Worm (Caenorhabditis elegans) whole organism, mixed stage, embryonic: ENCODE measurements around the gene srh-270.

Experiments used
- M03D4.4 ChIP-seq: sonication (generic microtip); optimal IDR thresholded peaks from 2 replicates; lab custom pipeline; 2017; ENCODE audit warnings: mild to moderate bottlenecking, missing genetic modification characterization, missing compliant biosample characterization
- bed-3 ChIP-seq: fragments of 200-800 bp; sonication (Bioruptor generic); optimal IDR thresholded peaks from 3 replicates; lab custom pipeline; 2018; ENCODE audit warnings: mild to moderate bottlenecking, missing genetic modification characterization, moderate library complexity, missing compliant biosample characterization
- blmp-1 ChIP-seq: fragments of 150-350 bp; optimal IDR thresholded peaks from 2 replicates; lab custom pipeline; 2014; ENCODE audit warnings: missing biosample characterization, missing genetic modification characterization
- ceh-39 ChIP-seq: fragments of 150-350 bp; optimal IDR thresholded peaks from 2 replicates; lab custom pipeline; 2014; ENCODE audit warnings: missing biosample characterization, missing genetic modification characterization
- ceh-43 ChIP-seq: fragments of 200-800 bp; sonication (Bioruptor generic); optimal IDR thresholded peaks from 2 replicates; lab custom pipeline; 2018; ENCODE audit warnings: mild to moderate bottlenecking, missing genetic modification characterization, moderate library complexity, missing compliant biosample characterization
- ceh-83 ChIP-seq: fragments of 200-800 bp; sonication (Bioruptor generic); optimal IDR thresholded peaks from 2 replicates; lab custom pipeline; 2018; ENCODE audit warnings: mild to moderate bottlenecking, missing genetic modification characterization, missing compliant biosample characterization
- cnd-1 ChIP-seq: fragments of 200-800 bp; sonication (Bioruptor generic); optimal IDR thresholded peaks from 2 replicates; lab custom pipeline; 2018; ENCODE audit warnings: mild to moderate bottlenecking, missing genetic modification characterization, missing compliant biosample characterization
- drap-1 ChIP-seq: fragments of 200-800 bp; sonication (Bioruptor generic); optimal IDR thresholded peaks from 3 replicates; lab custom pipeline; 2018; ENCODE audit warnings: mild to moderate bottlenecking, missing genetic modification characterization, missing compliant biosample characterization
- elt-1 ChIP-seq: sonication (generic microtip); optimal IDR thresholded peaks from 2 replicates; lab custom pipeline; 2017; ENCODE audit warnings: missing genetic modification characterization, mild to moderate bottlenecking, missing compliant biosample characterization, antibody characterized with exemption, moderate library complexity, borderline replicate concordance; ENCODE audit not compliant: insufficient read depth
- elt-3 ChIP-seq: fragments of 150-350 bp; optimal IDR thresholded peaks from 2 replicates; lab custom pipeline; 2014; ENCODE audit warnings: missing biosample characterization, missing genetic modification characterization
- flh-1 ChIP-seq: fragments of 200-800 bp; sonication (Bioruptor generic); optimal IDR thresholded peaks from 2 replicates; lab custom pipeline; 2018; ENCODE audit warnings: mild to moderate bottlenecking, missing genetic modification characterization, moderate library complexity, missing compliant biosample characterization
- hlh-1 ChIP-seq: fragments of 150-350 bp; optimal IDR thresholded peaks from 2 replicates; lab custom pipeline; 2014; ENCODE audit warnings: missing biosample characterization, missing genetic modification reagents, missing genetic modification characterization
- lin-13 ChIP-seq: fragments of 150-350 bp; optimal IDR thresholded peaks from 2 replicates; lab custom pipeline; 2014; ENCODE audit warnings: missing biosample characterization, missing genetic modification characterization
- lin-32 ChIP-seq: fragments of 200-800 bp; sonication (Bioruptor generic); optimal IDR thresholded peaks from 2 replicates; lab custom pipeline; 2018; ENCODE audit warnings: mild to moderate bottlenecking, missing genetic modification characterization, missing compliant biosample characterization
- lsy-2 ChIP-seq: fragments of 150-350 bp; optimal IDR thresholded peaks from 2 replicates; lab custom pipeline; 2014; ENCODE audit warnings: missing biosample characterization, missing genetic modification characterization
- mab-5 ChIP-seq: fragments of 150-350 bp; optimal IDR thresholded peaks from 2 replicates; lab custom pipeline; 2014; ENCODE audit warnings: missing biosample characterization, missing genetic modification characterization
- mep-1 ChIP-seq: fragments of 150-350 bp; optimal IDR thresholded peaks from 2 replicates; lab custom pipeline; 2017; ENCODE audit warnings: missing biosample characterization, missing genetic modification reagents, missing genetic modification characterization, inconsistent platforms
- mls-2 ChIP-seq: sonication (generic microtip); optimal IDR thresholded peaks from 2 replicates; lab custom pipeline; 2016; ENCODE audit warnings: mild to moderate bottlenecking, missing genetic modification characterization, moderate library complexity, missing compliant biosample characterization
- nhr-12 ChIP-seq: fragments of 150-350 bp; optimal IDR thresholded peaks from 2 replicates; lab custom pipeline; 2014; ENCODE audit warnings: missing biosample characterization, missing genetic modification characterization
- nhr-2 ChIP-seq: fragments of 150-350 bp; optimal IDR thresholded peaks from 2 replicates; lab custom pipeline; 2014; ENCODE audit warnings: missing biosample characterization, missing genetic modification characterization
- nhr-237 ChIP-seq: fragments of 150-350 bp; optimal IDR thresholded peaks from 2 replicates; lab custom pipeline; 2014; ENCODE audit warnings: missing biosample characterization, missing genetic modification characterization
- nhr-28 ChIP-seq: fragments of 150-350 bp; optimal IDR thresholded peaks from 2 replicates; lab custom pipeline; 2014; ENCODE audit warnings: missing biosample characterization, missing genetic modification characterization
- nhr-76 ChIP-seq: sonication (generic microtip); optimal IDR thresholded peaks from 2 replicates; lab custom pipeline; 2017; ENCODE audit warnings: missing biosample characterization, missing genetic modification characterization
- pha-4 ChIP-seq: fragments of 150-350 bp; optimal IDR thresholded peaks from 2 replicates; lab custom pipeline; 2018; ENCODE audit warnings: missing biosample characterization, missing genetic modification reagents, missing genetic modification characterization
- sem-2 ChIP-seq: fragments of 200-800 bp; sonication (Bioruptor generic); optimal IDR thresholded peaks from 2 replicates; lab custom pipeline; 2018; ENCODE audit warnings: mild to moderate bottlenecking, missing genetic modification characterization, missing compliant biosample characterization
- snpc-4 ChIP-seq: fragments of 150-350 bp; optimal IDR thresholded peaks from 2 replicates; lab custom pipeline; 2014; ENCODE audit warnings: missing biosample characterization, missing genetic modification characterization
- sptf-1 ChIP-seq: sonication (generic microtip); optimal IDR thresholded peaks from 2 replicates; lab custom pipeline; 2017; ENCODE audit warnings: mild to moderate bottlenecking, missing genetic modification characterization, moderate library complexity, missing compliant biosample characterization
- unc-120 ChIP-seq: sonication (generic microtip); optimal IDR thresholded peaks from 2 replicates; lab custom pipeline; 2017; ENCODE audit warnings: missing genetic modification characterization, missing compliant biosample characterization; ENCODE audit not compliant: poor library complexity, severe bottlenecking
- unc-39 ChIP-seq: fragments of 150-350 bp; optimal IDR thresholded peaks from 2 replicates; lab custom pipeline; 2014; ENCODE audit warnings: missing biosample characterization, missing genetic modification characterization
- unc-62 ChIP-seq: fragments of 150-350 bp; optimal IDR thresholded peaks from 2 replicates; lab custom pipeline; 2014; ENCODE audit warnings: missing biosample characterization, missing genetic modification reagents, missing genetic modification characterization
- zip-8 ChIP-seq: fragments of 150-350 bp; optimal IDR thresholded peaks from 2 replicates; lab custom pipeline; 2014; ENCODE audit warnings: missing biosample characterization, missing genetic modification characterization
- ztf-11 ChIP-seq: fragments of 150-350 bp; optimal IDR thresholded peaks from 2 replicates; lab custom pipeline; 2014; ENCODE audit warnings: missing biosample characterization, missing genetic modification characterization

The srh-270 gene

DNA sequence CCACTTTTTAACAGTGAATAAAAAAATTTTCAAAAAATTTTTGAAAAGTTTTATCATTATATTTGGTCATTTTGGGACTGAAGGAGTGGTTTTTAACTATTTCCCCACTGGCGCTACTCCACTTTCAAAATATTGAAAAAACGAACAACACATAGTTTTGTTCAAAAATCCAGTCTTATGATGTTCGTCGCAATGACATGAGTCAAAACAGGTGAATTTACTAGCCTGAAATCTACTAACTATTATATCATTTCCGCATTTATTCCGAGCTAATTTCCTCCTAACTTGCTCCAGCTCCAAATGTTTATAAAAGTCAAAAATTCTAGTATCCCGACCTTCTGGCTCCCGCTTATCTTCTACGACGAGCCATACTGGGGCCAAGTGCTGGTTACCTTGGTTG, 23.0 kb upstream of the srh-270 start, which contains the start of gene sre-24:
Gene sre-24 (plus strand): TSS at position 301 of the 400 bp plus-strand sequence.
- TF ChIP-seq cnd-1 (tag; lab: Kevin White, UChicago): no peak
- TF ChIP-seq zip-8 (tag; lab: Kevin White, UChicago): no peak
- TF ChIP-seq nhr-2: no peak
- no peak for TF ChIP-seq mls-2
- TF ChIP-seq nhr-76 (tag; lab: Kevin White, UChicago): no peak
- TF ChIP-seq bed-3 (GFP tag; lab: Kevin White, UChicago): no peak
- TF ChIP-seq pha-4 (tag; lab: Kevin White, UChicago): no peak
- no peak for TF ChIP-seq snpc-4 (tag; lab: Kevin White, UChicago)
- TF ChIP-seq flh-1 (GFP tag; lab: Kevin White, UChicago): no peak
- no peak for TF ChIP-seq elt-3
- no peak for TF ChIP-seq unc-120 (tag; lab: Kevin White, UChicago)
- no peak for TF ChIP-seq ceh-43
- no peak for TF ChIP-seq unc-62 (GFP tag; lab: Kevin White, UChicago)
- TF ChIP-seq ztf-11 (tag; lab: Kevin White, UChicago): no peak
- TF ChIP-seq M03D4.4 (tag; lab: Kevin White, UChicago): no peak
- TF ChIP-seq ceh-39 (tag; lab: Kevin White, UChicago): no peak
- TF ChIP-seq ceh-83 (GFP tag; lab: Kevin White, UChicago): no peak
- TF ChIP-seq lin-13 (tag; lab: Kevin White, UChicago): no peak
- TF ChIP-seq nhr-28: no peak

DNA sequence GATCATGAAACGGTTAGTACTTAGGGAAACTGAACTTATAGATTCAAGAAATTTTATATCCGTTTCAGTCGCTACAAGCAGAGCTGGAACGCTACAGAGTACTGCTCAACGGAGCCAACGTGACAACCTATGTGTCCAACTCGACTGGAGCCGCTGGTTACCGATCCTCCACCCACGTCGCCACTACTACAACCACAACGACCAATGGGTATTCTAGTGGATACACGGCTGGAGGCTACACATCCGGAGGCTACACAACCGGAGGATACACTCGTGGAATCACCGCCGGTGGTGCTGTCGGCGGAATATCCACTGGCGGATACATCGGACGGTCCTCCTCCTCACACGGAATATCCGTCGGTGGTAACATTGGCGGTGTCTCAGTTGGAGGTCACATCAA, 21.7 kb upstream of the srh-270 start:
- TF ChIP-seq nhr-2 (no peak), elt-1 (tag; lab: Kevin White, UChicago) (no peak), flh-1 (GFP tag; lab: Kevin White, UChicago) (no peak), lin-32 (no peak), nhr-237 (tag; lab: Kevin White, UChicago) (no peak), sem-2 (GFP tag; lab: Kevin White, UChicago) (no peak), unc-39 (tag; lab: Kevin White, UChicago) (no peak), lin-13 (tag; lab: Kevin White, UChicago) (no peak), pha-4 (tag; lab: Kevin White, UChicago) (no peak), nhr-28 (no peak)

DNA sequence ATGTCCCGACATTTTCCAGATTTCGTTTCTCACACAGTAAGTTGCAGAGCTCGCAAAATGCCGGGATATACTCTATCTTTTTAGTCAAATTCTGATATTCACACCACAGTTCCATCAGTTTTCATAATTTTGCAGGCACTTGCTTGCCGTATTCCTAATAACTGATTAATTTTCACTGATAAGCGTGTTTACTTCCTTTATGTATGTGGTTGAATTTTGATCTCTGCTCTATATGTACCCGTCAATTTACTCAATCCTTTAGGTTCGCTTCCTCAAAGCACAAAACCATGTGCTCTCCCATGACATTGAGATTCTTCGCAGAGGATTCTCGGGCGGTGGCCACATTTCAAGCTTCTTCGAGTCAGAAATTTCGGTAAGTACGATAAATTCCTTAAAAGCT, 20.2 kb upstream of the srh-270 start:
- TF ChIP-seq nhr-2 (no peak), unc-120 (tag; lab: Kevin White, UChicago) (no peak), lin-13 (tag; lab: Kevin White, UChicago) (no peak), elt-1 (tag; lab: Kevin White, UChicago) (no peak)
- TF ChIP-seq, all 35 proteins: peak for 0

DNA sequence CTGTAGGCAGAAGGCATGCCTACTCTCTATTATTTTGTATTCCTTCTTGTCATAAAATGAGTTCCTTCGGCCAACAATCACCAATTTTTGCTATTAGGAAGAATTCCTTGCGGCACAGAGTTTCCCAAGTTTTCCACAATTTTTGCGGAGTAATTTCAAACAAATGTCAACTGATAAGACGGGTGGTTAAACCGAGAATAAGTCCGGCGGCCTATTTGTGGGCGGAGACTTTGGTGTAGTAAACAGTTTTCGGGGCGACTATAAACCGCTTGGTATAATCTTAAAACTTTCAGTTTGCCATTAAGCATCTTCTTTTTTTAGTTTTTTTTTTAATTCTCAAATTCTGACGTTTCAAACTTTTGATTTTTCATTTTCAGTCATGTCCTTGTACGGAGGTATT, 19.6 kb upstream of the srh-270 start, which contains the start of gene ifc-1:
Gene ifc-1 (plus strand): TSS at position 378 of the 400 bp plus-strand sequence.
- TF ChIP-seq mls-2 (no peak), sptf-1 (tag; lab: Kevin White, UChicago) (no peak), nhr-237 (tag; lab: Kevin White, UChicago) (no peak), mep-1 (tag; lab: Kevin White, UChicago) (no peak), drap-1 (GFP tag; lab: Kevin White, UChicago) (no peak), lin-13 (tag; lab: Kevin White, UChicago) (no peak), sem-2 (GFP tag; lab: Kevin White, UChicago) (no peak), lin-32 (no peak), zip-8 (tag; lab: Kevin White, UChicago) (no peak), ceh-39 (tag; lab: Kevin White, UChicago) (no peak), cnd-1 (tag; lab: Kevin White, UChicago) (no peak), blmp-1 (tag; lab: Kevin White, UChicago) (no peak), ceh-83 (GFP tag; lab: Kevin White, UChicago) (no peak)

ce11 chrV:2880356-2880755, 19.0 kb upstream of the srh-270 start:
- TF ChIP-seq elt-3: no peak
- no peak for TF ChIP-seq mab-5 (tag; lab: Kevin White, UChicago)

ce11 chrV:2879801-2880200, 18.4 kb upstream of the srh-270 start, which contains the start of gene str-39:
Gene str-39 (minus strand): TSS chrV:2879901.
- TF ChIP-seq mab-5 (tag; lab: Kevin White, UChicago) (no peak), ceh-39 (tag; lab: Kevin White, UChicago) (no peak), drap-1 (GFP tag; lab: Kevin White, UChicago) (no peak), lsy-2 (no peak), ztf-11 (tag; lab: Kevin White, UChicago) (no peak), ceh-43 (no peak), nhr-12 (no peak), sem-2 (GFP tag; lab: Kevin White, UChicago) (no peak), elt-3 (no peak), pha-4 (tag; lab: Kevin White, UChicago) (no peak), mep-1 (tag; lab: Kevin White, UChicago) (no peak), bed-3 (GFP tag; lab: Kevin White, UChicago) (no peak), hlh-1 (tag; lab: Kevin White, UChicago) (no peak)
- TF ChIP-seq, all 35 proteins: peak for 0
